Fruit fly (Drosophila melanogaster) whole organism, adult: Measurements from ENCODE around the gene CG43246.

ENCODE experiments used
- CG11617 ChIP-seq: fragments of 200-800 bp; sonication (Bioruptor generic); optimal IDR thresholded peaks from 2 replicates; lab custom pipeline; 2017; ENCODE audit warnings: mild to moderate bottlenecking, missing biosample characterization, missing genetic modification reagents, missing genetic modification characterization
- CG12768 ChIP-seq: fragments of 200-800 bp; sonication (Bioruptor generic); optimal IDR thresholded peaks from 2 replicates; lab custom pipeline; 2017; ENCODE audit warnings: missing biosample characterization, missing genetic modification characterization, mild to moderate bottlenecking, moderate library complexity, missing genetic modification reagents
- CG14711 ChIP-seq: fragments of 200-800 bp; sonication (Bioruptor generic); optimal IDR thresholded peaks from 2 replicates; lab custom pipeline; 2018; ENCODE audit warnings: missing biosample characterization, mild to moderate bottlenecking, missing genetic modification characterization, moderate library complexity
- CG1620 ChIP-seq: fragments of 200-800 bp; sonication (Bioruptor generic); optimal IDR thresholded peaks from 2 replicates; lab custom pipeline; 2016; ENCODE audit warnings: missing biosample characterization, missing genetic modification characterization
- CG33017 ChIP-seq: fragments of 200-800 bp; sonication (Bioruptor generic); optimal IDR thresholded peaks from 2 replicates; lab custom pipeline; 2018; ENCODE audit warnings: missing biosample characterization, mild to moderate bottlenecking, missing genetic modification characterization, moderate library complexity
- CG5204 ChIP-seq: fragments of 200-800 bp; sonication (Bioruptor generic); optimal IDR thresholded peaks from 2 replicates; lab custom pipeline; 2016; ENCODE audit warnings: missing biosample characterization, missing genetic modification characterization
- CG7045 ChIP-seq: fragments of 200-800 bp; sonication (Bioruptor generic); optimal IDR thresholded peaks from 2 replicates; lab custom pipeline; 2017; ENCODE audit warnings: missing biosample characterization, mild to moderate bottlenecking, missing genetic modification characterization
- CG7101 ChIP-seq: fragments of 200-800 bp; sonication (Bioruptor generic); optimal IDR thresholded peaks from 2 replicates; lab custom pipeline; 2018; ENCODE audit warnings: missing biosample characterization, mild to moderate bottlenecking, missing genetic modification characterization, moderate library complexity
- Clk ChIP-seq: fragments of 200-800 bp; sonication (Bioruptor generic); optimal IDR thresholded peaks from 2 replicates; lab custom pipeline; 2017; ENCODE audit warnings: missing biosample characterization, missing genetic modification characterization
- Crg-1 ChIP-seq: fragments of 200-800 bp; sonication (Bioruptor generic); optimal IDR thresholded peaks from 2 replicates; lab custom pipeline; 2016; ENCODE audit warnings: missing biosample characterization, missing genetic modification characterization
- Hr96 ChIP-seq: fragments of 200-800 bp; sonication (Bioruptor generic); optimal IDR thresholded peaks from 2 replicates; lab custom pipeline; 2016; ENCODE audit warnings: missing biosample characterization, missing genetic modification characterization
- Mnt ChIP-seq: fragments of 200-800 bp; sonication (Bioruptor generic); optimal IDR thresholded peaks from 2 replicates; lab custom pipeline; 2016; ENCODE audit warnings: missing biosample characterization, mild to moderate bottlenecking, missing genetic modification characterization
- bab1 ChIP-seq: fragments of 200-800 bp; sonication (Bioruptor generic); optimal IDR thresholded peaks from 3 replicates; lab custom pipeline; 2019; ENCODE audit warnings: missing biosample characterization, mild to moderate bottlenecking, missing genetic modification characterization, moderate library complexity
- cic ChIP-seq: fragments of 200-800 bp; sonication (Bioruptor generic); optimal IDR thresholded peaks from 2 replicates; lab custom pipeline; 2017; ENCODE audit warnings: missing biosample characterization, mild to moderate bottlenecking, missing genetic modification characterization, moderate library complexity
- cnc ChIP-seq, 2 experiments: fragments of >200 bp; optimal IDR thresholded peaks; 2 replicates each; lab custom pipeline; 2017
- kay ChIP-seq: fragments of 200-800 bp; sonication (Bioruptor generic); peaks from one replicate; lab custom pipeline; 2016; ENCODE audit warnings: missing biosample characterization, missing genetic modification characterization, borderline replicate concordance
- ovo ChIP-seq: fragments of 200-800 bp; sonication (Bioruptor generic); optimal IDR thresholded peaks from 2 replicates; lab custom pipeline; 2016; ENCODE audit warnings: missing biosample characterization, missing genetic modification characterization
- pad ChIP-seq: fragments of 200-800 bp; sonication (Bioruptor generic); optimal IDR thresholded peaks from 3 replicates; lab custom pipeline; 2017; ENCODE audit warnings: missing biosample characterization, missing genetic modification characterization, mild to moderate bottlenecking, moderate library complexity, missing genetic modification reagents
- tj ChIP-seq: fragments of 200-800 bp; sonication (Bioruptor generic); optimal IDR thresholded peaks from 3 replicates; lab custom pipeline; 2017; ENCODE audit warnings: missing biosample characterization, mild to moderate bottlenecking, missing genetic modification characterization, moderate library complexity
- toe ChIP-seq: fragments of 200-800 bp; sonication (Bioruptor generic); optimal IDR thresholded peaks from 2 replicates; lab custom pipeline; 2016; ENCODE audit warnings: missing biosample characterization, missing genetic modification characterization

The CG43246 gene

DNA sequence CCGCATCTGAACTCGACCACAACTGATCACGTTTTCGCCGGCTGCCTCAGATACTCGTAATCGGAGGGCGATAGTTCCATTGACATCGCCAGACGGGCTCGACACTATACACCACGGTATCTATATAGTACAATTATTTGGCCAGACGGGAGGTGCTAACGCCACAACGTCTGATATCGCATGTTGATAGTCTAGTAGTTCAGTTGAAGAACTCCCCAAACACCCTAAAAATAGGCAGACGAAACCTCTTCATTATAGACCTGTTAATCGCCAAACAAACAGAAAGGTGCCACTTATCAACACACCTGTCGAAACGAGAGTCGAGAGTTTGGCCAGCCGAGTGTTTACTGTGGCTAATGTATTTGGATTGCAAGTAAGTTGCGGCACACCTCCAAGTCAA lies 18.6 kb downstream of the CG43246 start:
- no peak for TF ChIP-seq ovo (GFP tag; lab: Kevin White, UChicago)
- no peak for TF ChIP-seq toe (GFP tag; lab: Kevin White, UChicago)
- TF ChIP-seq Crg-1 = peak; percentile 59
- TF ChIP-seq Hr96 (GFP tag; lab: Kevin White, UChicago) = peak; percentile 26
- TF ChIP-seq CG11617 = peak; percentile 0
- no peak for TF ChIP-seq Clk
- peak; percentile 17 for TF ChIP-seq CG14711 (tag; lab: Kevin White, UChicago)
- no peak for TF ChIP-seq cnc (optimal IDR thresholded peaks at IDR 0.05; lab: Kevin White, UChicago)
- TF ChIP-seq CG7101 (tag; lab: Kevin White, UChicago) = peak; percentile 18
- peak; percentile 48 for TF ChIP-seq Mnt
- peak; percentile 27 for TF ChIP-seq CG7045 (GFP tag; lab: Kevin White, UChicago)
- no peak for TF ChIP-seq CG1620 (GFP tag; lab: Kevin White, UChicago)
- no peak for TF ChIP-seq kay (GFP tag; lab: Kevin White, UChicago)
- TF ChIP-seq bab1 (GFP tag; lab: Kevin White, UChicago) = peak; percentile 3
- no peak for TF ChIP-seq CG33017 (tag; lab: Kevin White, UChicago)
- TF ChIP-seq tj = peak; percentile 12
- TF ChIP-seq cic (GFP tag; lab: Kevin White, UChicago) = peak; percentile 86

DNA sequence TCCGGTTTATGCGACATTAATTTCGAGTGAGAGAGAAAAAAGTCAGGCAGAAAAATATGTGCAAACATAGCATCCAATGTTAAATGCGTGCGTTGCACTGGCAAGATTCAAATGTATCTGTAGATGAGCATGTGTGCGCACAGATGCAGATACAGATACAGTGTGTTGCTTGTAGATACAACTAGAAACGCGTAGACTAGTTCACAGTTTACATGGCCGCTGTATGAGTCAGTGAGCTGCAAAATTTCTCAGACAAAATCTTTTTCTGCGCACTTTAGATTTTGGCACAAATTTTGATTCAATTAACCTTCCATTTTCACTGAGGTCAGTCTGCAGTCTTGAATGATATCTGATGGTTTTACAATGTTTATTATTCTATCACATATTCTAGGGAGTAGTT lies 19.7 kb downstream of the CG43246 start:
- TF ChIP-seq CG14711 (tag; lab: Kevin White, UChicago) (no peak), tj (peak; percentile 23), Crg-1 (no peak), CG7101 (tag; lab: Kevin White, UChicago) (no peak), CG12768 (GFP tag; lab: Kevin White, UChicago) (no peak), Mnt (no peak), cnc (optimal IDR thresholded peaks at IDR 0.05; lab: Kevin White, UChicago) (no peak), ovo (GFP tag; lab: Kevin White, UChicago) (no peak)

DNA sequence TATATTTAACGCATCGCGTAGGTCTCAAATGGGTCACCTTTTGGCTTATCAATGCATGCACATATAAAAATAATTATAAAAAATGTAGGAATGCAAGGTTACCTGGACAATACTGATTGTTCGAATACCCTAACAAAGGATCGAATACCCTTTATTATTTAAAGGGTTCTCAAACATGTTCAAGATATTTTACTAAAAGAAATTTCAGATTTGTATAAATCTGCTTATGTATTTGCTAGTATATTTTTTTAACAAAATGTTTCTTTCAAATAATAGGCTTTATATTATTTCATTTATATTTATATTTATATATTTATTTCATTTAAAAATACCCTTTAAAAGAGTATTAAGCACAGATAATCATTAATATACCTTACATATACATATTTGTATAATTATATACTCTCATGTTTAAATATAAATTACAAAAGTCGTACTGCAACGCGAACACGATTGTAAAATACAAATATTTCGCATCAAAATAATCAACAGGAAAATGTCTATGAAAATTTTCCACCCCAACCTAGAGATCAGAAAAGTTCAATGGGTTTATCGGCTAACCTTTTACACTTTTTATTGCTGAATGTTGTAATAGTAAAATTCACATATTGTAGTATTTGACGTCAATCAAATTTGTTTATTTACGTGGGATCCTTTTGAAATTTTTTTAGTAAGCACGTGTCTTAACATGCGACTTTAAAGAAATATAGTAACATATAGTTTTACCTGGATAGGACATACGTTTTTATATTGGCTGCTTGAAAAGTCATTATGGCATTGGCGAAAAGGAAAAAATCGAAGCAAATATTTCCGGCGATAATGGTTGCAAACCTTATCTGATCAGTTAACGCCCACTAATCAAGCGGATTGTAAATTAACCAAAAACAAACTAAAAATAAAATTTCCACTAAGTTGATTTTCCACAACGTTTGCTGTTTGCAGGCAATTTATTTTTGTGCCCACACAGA lies 20.6 kb downstream of the CG43246 start:
- TF ChIP-seq CG7101 (tag; lab: Kevin White, UChicago) (peak; percentile 57), ovo (GFP tag; lab: Kevin White, UChicago) (no peak), CG14711 (tag; lab: Kevin White, UChicago) (peak; percentile 38), pad (GFP tag; lab: Kevin White, UChicago) (no peak), Mnt (no peak), cnc (optimal IDR thresholded peaks at IDR 0.05; lab: Kevin White, UChicago) (no peak), tj (no peak), CG1620 (GFP tag; lab: Kevin White, UChicago) (no peak), CG12768 (GFP tag; lab: Kevin White, UChicago) (no peak), CG5204 (GFP tag; lab: Kevin White, UChicago) (no peak), CG7045 (GFP tag; lab: Kevin White, UChicago) (no peak), kay (GFP tag; lab: Kevin White, UChicago) (peak; percentile 88), Crg-1 (no peak), bab1 (GFP tag; lab: Kevin White, UChicago) (no peak), toe (GFP tag; lab: Kevin White, UChicago) (no peak), cic (GFP tag; lab: Kevin White, UChicago) (peak; percentile 73), CG11617 (no peak), Hr96 (GFP tag; lab: Kevin White, UChicago) (no peak), CG33017 (tag; lab: Kevin White, UChicago) (peak; percentile 77), Clk (no peak)

DNA sequence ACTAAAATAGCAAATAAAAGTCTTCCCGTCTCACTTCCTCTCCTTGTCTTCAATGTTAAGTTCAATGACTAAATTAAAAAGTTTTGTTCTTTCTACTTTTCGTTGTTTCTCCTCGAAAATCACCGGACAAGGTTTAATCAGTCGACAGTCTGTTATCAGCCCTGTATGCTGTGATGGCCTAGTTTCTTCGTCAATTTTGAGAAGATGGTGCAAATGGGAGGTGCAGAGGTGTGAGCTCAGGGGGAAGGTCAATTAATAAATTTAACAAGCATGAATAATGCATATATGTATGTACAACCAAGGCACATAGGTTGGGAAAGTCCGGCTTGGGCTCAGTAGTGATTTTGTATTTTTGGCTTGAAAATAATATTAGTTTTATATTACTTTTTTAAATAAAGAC lies 21.6 kb downstream of the CG43246 start:
- TF ChIP-seq cnc (optimal IDR thresholded peaks at IDR 0.05; lab: Kevin White, UChicago) (no peak), pad (GFP tag; lab: Kevin White, UChicago) (no peak), kay (GFP tag; lab: Kevin White, UChicago) (no peak), tj (no peak), CG14711 (tag; lab: Kevin White, UChicago) (no peak), CG11617 (no peak), CG7045 (GFP tag; lab: Kevin White, UChicago) (no peak), CG33017 (tag; lab: Kevin White, UChicago) (no peak), Clk (no peak), CG7101 (tag; lab: Kevin White, UChicago) (no peak), bab1 (GFP tag; lab: Kevin White, UChicago) (no peak), toe (GFP tag; lab: Kevin White, UChicago) (no peak), Mnt (no peak), ovo (GFP tag; lab: Kevin White, UChicago) (no peak), Hr96 (GFP tag; lab: Kevin White, UChicago) (no peak)

DNA sequence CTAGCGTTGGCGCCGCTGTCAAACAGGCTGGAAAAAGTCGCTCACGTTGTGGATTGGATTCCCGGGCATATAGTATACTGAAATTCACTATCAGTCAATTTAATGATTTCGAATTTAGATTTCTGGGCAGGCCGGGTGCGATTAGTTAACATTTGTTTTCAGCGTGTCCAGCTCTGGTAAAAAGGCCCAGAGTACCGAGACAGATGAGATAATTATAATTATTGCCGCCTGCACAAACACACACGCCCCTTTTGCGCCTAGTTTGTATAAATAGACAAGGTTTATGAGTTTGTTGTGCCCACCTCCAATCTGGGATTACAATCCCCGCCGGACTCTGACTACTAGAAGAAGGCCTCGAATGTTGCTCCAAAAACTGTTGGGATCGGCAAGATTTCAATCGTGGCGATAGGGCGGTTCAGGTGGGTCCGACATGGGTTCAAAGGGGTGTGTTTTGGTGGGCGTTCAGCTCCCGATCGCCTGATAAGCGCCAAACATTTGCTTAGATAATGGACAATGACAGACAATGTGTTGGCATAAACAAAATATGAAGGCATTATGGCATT lies 22.6 kb downstream of the CG43246 start:
- TF ChIP-seq tj (peak; percentile 64), kay (GFP tag; lab: Kevin White, UChicago) (peak; percentile 42), cic (GFP tag; lab: Kevin White, UChicago) (peak; percentile 82), bab1 (GFP tag; lab: Kevin White, UChicago) (no peak)

DNA sequence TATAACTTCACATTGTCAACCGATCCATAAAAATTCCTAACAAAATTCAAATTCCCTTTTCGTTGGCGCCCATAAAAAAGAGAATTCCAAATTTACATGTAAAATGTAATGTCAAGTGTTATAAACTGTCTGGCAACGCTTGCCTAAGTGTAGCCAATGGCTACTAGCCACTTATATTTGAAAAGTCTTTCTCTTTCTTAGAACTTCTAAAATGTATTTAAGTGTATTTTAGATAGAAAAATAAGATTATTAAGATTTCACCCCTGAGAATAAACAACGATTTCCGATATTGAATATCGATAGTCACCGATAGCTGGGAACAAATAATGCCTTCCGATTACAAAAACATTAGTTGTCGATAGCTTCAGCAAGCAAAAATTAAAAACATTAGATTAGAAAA lies 23.2 kb downstream of the CG43246 start, which contains the start of gene CG34039:
CG34039 (plus strand) TSS at position 342 of the 400 bp plus-strand sequence.
- no peak for TF ChIP-seq CG1620 (GFP tag; lab: Kevin White, UChicago)
- peak; percentile 36 for TF ChIP-seq bab1 (GFP tag; lab: Kevin White, UChicago)
- TF ChIP-seq kay (GFP tag; lab: Kevin White, UChicago) = peak; percentile 82
- TF ChIP-seq Clk = no peak
- no peak for TF ChIP-seq CG12768 (GFP tag; lab: Kevin White, UChicago)
